Worm (Caenorhabditis elegans): ENCODE data around the gene srw-91.

The srw-91 gene

ce11 chrV:1680770-1681169 is at the start of gene srw-91:
srw-91 (minus strand) TSS chrV:1680870.
- no peak for TF ChIP-seq unc-39 (tag; optimal IDR thresholded peaks at IDR 0.05)

ce11 chrV:1725353-1725752 is 44.7 kb upstream of the srw-91 start, which contains the start of gene sri-27:
sri-27 (plus strand) TSS chrV:1725653.
- no peak for TF ChIP-seq elt-1 (tag; optimal IDR thresholded peaks at IDR 0.05)

- TF ChIP-seq elt-3 (tag; optimal IDR thresholded peaks at IDR 0.05) (no peak), mdl-1 (tag; optimal IDR thresholded peaks at IDR 0.05) (no peak), elt-2 (tag; optimal IDR thresholded peaks at IDR 0.05) (no peak), sea-2 (GFP tag; optimal IDR thresholded peaks at IDR 0.05) (no peak), fkh-2 (tag; optimal IDR thresholded peaks at IDR 0.05) (no peak), nhr-28 (tag; optimal IDR thresholded peaks at IDR 0.05) (no peak), fos-1 (tag; optimal IDR thresholded peaks at IDR 0.05) (no peak), pha-4 (tag; optimal IDR thresholded peaks at IDR 0.05) (no peak), mml-1 (tag; optimal IDR thresholded peaks at IDR 0.05) (no peak), nhr-11 (tag; optimal IDR thresholded peaks at IDR 0.05) (no peak), eor-1 (tag; optimal IDR thresholded peaks at IDR 0.05) (no peak), ceh-82 (tag; optimal IDR thresholded peaks at IDR 0.05) (no peak), nhr-77 (tag; optimal IDR thresholded peaks at IDR 0.05) (no peak), ztf-11 (tag; optimal IDR thresholded peaks at IDR 0.05) (no peak), nhr-76 (tag; optimal IDR thresholded peaks at IDR 0.05) (no peak), ceh-28 (tag; optimal IDR thresholded peaks at IDR 0.05) (no peak), daf-12 (tag; optimal IDR thresholded peaks at IDR 0.05) (no peak), unc-39 (tag; optimal IDR thresholded peaks at IDR 0.05) (no peak), unc-62 (GFP tag; optimal IDR thresholded peaks at IDR 0.05) (no peak)
Measured at ce11 chrV:1721966-1722365, 41.3 kb upstream of the srw-91 start, which contains the start of gene srw-101. srw-101 (plus strand) TSS chrV:1722266.

- no peak for TF ChIP-seq nhr-28 (tag; optimal IDR thresholded peaks at IDR 0.05)
- TF ChIP-seq jun-1 (tag; optimal IDR thresholded peaks at IDR 0.05) = no peak
- no peak for TF ChIP-seq ceh-9 (tag; optimal IDR thresholded peaks at IDR 0.05)
- TF ChIP-seq nhr-43 (tag; optimal IDR thresholded peaks at IDR 0.05; ENCODE audit: poor library complexity, severe bottlenecking) = no peak
- TF ChIP-seq egl-27 (tag; optimal IDR thresholded peaks at IDR 0.05) = no peak
- no peak for TF ChIP-seq daf-12 (tag; optimal IDR thresholded peaks at IDR 0.05)
- TF ChIP-seq fkh-2 (tag; optimal IDR thresholded peaks at IDR 0.05) = no peak
- TF ChIP-seq lsy-12 (tag; optimal IDR thresholded peaks at IDR 0.05) = no peak
- no peak for TF ChIP-seq lin-15B (tag; optimal IDR thresholded peaks at IDR 0.05)
Measured at ce11 chrV:1719927-1720326, 39.3 kb upstream of the srw-91 start, which contains the start of gene srw-102. srw-102 (plus strand) TSS chrV:1720227.

- TF ChIP-seq unc-39 (tag; optimal IDR thresholded peaks at IDR 0.05) (no peak), nfya-1 (tag; optimal IDR thresholded peaks at IDR 0.05; ENCODE audit: insufficient read depth) (no peak), ztf-4 (tag; optimal IDR thresholded peaks at IDR 0.05) (no peak), nhr-76 (tag; optimal IDR thresholded peaks at IDR 0.05) (no peak), nhr-12 (tag; optimal IDR thresholded peaks at IDR 0.05) (no peak), ceh-28 (tag; optimal IDR thresholded peaks at IDR 0.05) (no peak), snpc-4 (tag; optimal IDR thresholded peaks at IDR 0.05) (no peak), pha-4 (tag; optimal IDR thresholded peaks at IDR 0.05) (no peak)
Measured at ce11 chrV:1718232-1718631, 37.6 kb upstream of the srw-91 start.

ce11 chrV:1716892-1717291 is 36.2 kb upstream of the srw-91 start, which contains the start of gene srw-103:
srw-103 (plus strand) TSS chrV:1717192.
- TF ChIP-seq nhr-76 (tag; optimal IDR thresholded peaks at IDR 0.05) (no peak), hmg-11 (tag; optimal IDR thresholded peaks at IDR 0.05) (no peak), pqm-1 (tag; optimal IDR thresholded peaks at IDR 0.05) (no peak), nhr-23 (tag; optimal IDR thresholded peaks at IDR 0.05) (no peak), egl-5 (tag; optimal IDR thresholded peaks at IDR 0.05) (no peak)

Data from whole organism, L3 larva.